Worm (Caenorhabditis elegans) whole organism, L1 larva: ENCODE data around the gene srd-8.

Source experiments
- dpl-1 ChIP-seq, 3 experiments: fragments of 150-350 bp in 2 of 3; sonication (generic microtip) in 1 of 3; optimal IDR thresholded peaks; 2 replicates each; lab custom pipeline; 2014 to 2017; ENCODE audit warnings: missing biosample characterization in 3 of 3, missing genetic modification characterization in 3 of 3, missing genetic modification reagents in 3 of 3
- mep-1 ChIP-seq: fragments of 150-350 bp; optimal IDR thresholded peaks from 2 replicates; lab custom pipeline; 2014; ENCODE audit warnings: missing biosample characterization, missing genetic modification characterization
- nhr-12 ChIP-seq: sonication (generic microtip); optimal IDR thresholded peaks from 2 replicates; lab custom pipeline; 2017; ENCODE audit warnings: missing biosample characterization, missing genetic modification characterization
- nhr-237 ChIP-seq: fragments of 150-350 bp; optimal IDR thresholded peaks from 2 replicates; lab custom pipeline; 2014; ENCODE audit warnings: missing biosample characterization, missing genetic modification characterization
- nhr-71 ChIP-seq: sonication (generic microtip); optimal IDR thresholded peaks from 2 replicates; lab custom pipeline; 2016; ENCODE audit warnings: mild to moderate bottlenecking, missing genetic modification characterization, moderate library complexity, missing compliant biosample characterization
- nhr-76 ChIP-seq: sonication (generic microtip); optimal IDR thresholded peaks from 2 replicates; lab custom pipeline; 2017; ENCODE audit warnings: missing biosample characterization, missing genetic modification characterization

ce11 chrIV:5682547-5683234, 37.3 kb upstream of the srd-8 start, which contains the start of the genes C55C3.7 and C55C3.6:
- TF ChIP-seq dpl-1 (GFP tag; optimal IDR thresholded peaks at IDR 0.05; lab: Kevin White, UChicago) (no peak), mep-1 (no peak), nhr-76 (tag; lab: Kevin White, UChicago) (no peak), nhr-12 (tag; lab: Kevin White, UChicago) (no peak), nhr-237 (no peak), nhr-71 (no peak)
